Fruit fly (Drosophila melanogaster): ENCODE results near the gene CG31266.
A peak's percentile ranks its signal among the peaks of the same experiment; 100 is the strongest.

The CG31266 gene

DNA sequence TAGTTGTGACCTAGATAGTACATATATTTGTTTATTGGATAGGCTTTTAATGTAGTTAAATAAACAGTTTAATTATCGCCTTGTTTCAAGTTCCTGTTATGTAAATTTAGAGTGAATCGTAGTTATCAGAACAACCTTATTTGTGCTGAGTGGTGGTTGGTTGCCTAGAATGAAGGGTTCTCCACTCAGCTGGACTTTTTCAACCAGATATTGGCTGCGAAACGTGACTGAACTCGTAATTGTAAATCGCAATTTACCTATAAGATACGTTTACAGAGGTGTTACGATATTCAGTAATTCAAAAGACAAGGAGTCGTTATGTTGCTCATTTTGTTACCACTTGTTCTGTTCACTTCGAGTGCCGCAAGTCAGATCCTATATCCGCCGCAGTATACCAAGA is 5.1 kb downstream of the CG31266 start, which contains the start of gene CG5255:
Gene CG5255, plus strand, starts transcription at position 301 of the 400 bp plus-strand sequence.
- TF ChIP-seq seq (GFP tag; IDR thresholded peaks at IDR 0.05), result no peak
- no peak for TF ChIP-seq CG14965 (GFP tag; optimal IDR thresholded peaks at IDR 0.05; ENCODE audit: borderline replicate concordance)
- TF ChIP-seq YL-1 (GFP tag; optimal IDR thresholded peaks at IDR 0.05), result no peak
- TF ChIP-seq CG2889 (GFP tag; IDR thresholded peaks at IDR 0.05), result no peak
- TF ChIP-seq CG12659 (GFP tag; optimal IDR thresholded peaks at IDR 0.05), result no peak
- no peak for TF ChIP-seq bsh (GFP tag; optimal IDR thresholded peaks at IDR 0.05)
- no peak for TF ChIP-seq CG13123 (GFP tag; optimal IDR thresholded peaks at IDR 0.05)
- TF ChIP-seq CG7556 (GFP tag; optimal IDR thresholded peaks at IDR 0.05), result no peak
- TF ChIP-seq insv (GFP tag; optimal IDR thresholded peaks at IDR 0.05), result no peak
- TF ChIP-seq CG13894 (tag; optimal IDR thresholded peaks at IDR 0.05), result no peak
- no peak for TF ChIP-seq nerfin-2 (GFP tag; IDR thresholded peaks at IDR 0.05; ENCODE audit: partially characterized antibody)
- no peak for TF ChIP-seq wor (GFP tag; IDR thresholded peaks at IDR 0.05)
- TF ChIP-seq CG18764 (GFP tag; optimal IDR thresholded peaks at IDR 0.05), result no peak
- no peak for TF ChIP-seq gce (GFP tag; IDR thresholded peaks at IDR 0.05)
- no peak for TF ChIP-seq CG4730 (GFP tag; IDR thresholded peaks at IDR 0.05)
- TF ChIP-seq CG14050 (GFP tag; IDR thresholded peaks at IDR 0.05), result no peak
- TF ChIP-seq CG10979 (tag; optimal IDR thresholded peaks at IDR 0.05), result no peak

- TF ChIP-seq CG8290 (GFP tag; optimal IDR thresholded peaks at IDR 0.05) (no peak), CG8290 (tag; optimal IDR thresholded peaks at IDR 0.05) (no peak), vnd (GFP tag; IDR thresholded peaks at IDR 0.05; ENCODE audit: partially characterized antibody) (no peak), ci (GFP tag; IDR thresholded peaks at IDR 0.05) (no peak), croc (GFP tag; conservative IDR thresholded peaks at IDR 0.05) (no peak), BEAF-32 (GFP tag; optimal IDR thresholded peaks at IDR 0.05) (no peak), CG4730 (GFP tag; IDR thresholded peaks at IDR 0.05) (no peak), NK7.1 (GFP tag; optimal IDR thresholded peaks at IDR 0.05) (no peak), jumu (GFP tag; optimal IDR thresholded peaks at IDR 0.05) (no peak), CG17186 (GFP tag; optimal IDR thresholded peaks at IDR 0.05) (no peak), CG5180 (GFP tag; optimal IDR thresholded peaks at IDR 0.05) (no peak), yki (optimal IDR thresholded peaks at IDR 0.05) (no peak), sc (optimal IDR thresholded peaks at IDR 0.05) (no peak), sc (GFP tag; optimal IDR thresholded peaks at IDR 0.05) (no peak), CG12071 (GFP tag; optimal IDR thresholded peaks at IDR 0.05) (no peak), ssp (GFP tag; IDR thresholded peaks at IDR 0.05) (no peak), z (GFP tag; IDR thresholded peaks at IDR 0.05) (no peak), rib (GFP tag; IDR thresholded peaks at IDR 0.05) (no peak), CG8924 (tag; optimal IDR thresholded peaks at IDR 0.05) (no peak)
These were observed 6.2 kb downstream of the CG31266 start, which contains the start of gene CG5265 for dm6 chr3R:17138699-17139098. Gene CG5265 (plus strand): TSS chr3R:17138999.

DNA sequence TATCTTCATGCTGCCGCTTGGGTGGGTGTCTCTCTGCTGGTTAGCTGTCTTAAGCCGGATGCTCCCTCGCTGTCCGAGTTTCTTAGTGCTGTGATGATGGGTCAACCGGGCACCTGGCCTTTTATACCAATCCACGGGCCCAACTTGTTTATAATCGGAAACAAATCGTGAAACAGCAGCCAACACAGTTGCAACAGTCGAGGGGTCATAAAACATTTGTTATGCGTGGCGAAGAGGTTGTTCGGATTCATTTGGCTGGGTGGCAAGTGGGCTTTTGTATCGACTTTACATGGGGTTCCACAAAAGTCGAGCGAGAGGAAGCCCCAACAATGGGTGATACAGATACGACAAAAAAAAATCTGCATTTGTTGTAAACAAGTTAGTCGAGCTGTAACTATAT is 9.8 kb downstream of the CG31266 start, which contains the start of gene TwdlW:
Gene TwdlW, minus strand, starts transcription at position 101 of the 400 bp plus-strand sequence.
- TF ChIP-seq mam (GFP tag; optimal IDR thresholded peaks at IDR 0.05) (no peak), bowl (GFP tag; IDR thresholded peaks at IDR 0.05) (0 out of 2 replicates have a peak, but pooled peaks have one; percentile 8), sr (GFP tag; IDR thresholded peaks at IDR 0.05) (0 out of 3 replicates have a peak, but pooled peaks have one; percentile 29), CG11247 (GFP tag; IDR thresholded peaks at IDR 0.05) (no peak)
